Worm (Caenorhabditis elegans): Measurements from ENCODE around the gene rpb-4.
A peak's percentile ranks its signal among the peaks of the same experiment; 100 is the strongest.

rpb-4 gene

ce11 chrII:7374143-7374542 is at the start of gene rpb-4, which contains the start of gene mtch-1:
TSS of gene rpb-4 (plus strand) at chrII:7374495.
TSS of gene mtch-1 (minus strand) at chrII:7374166.
- TF ChIP-seq mxl-3 (GFP tag; optimal IDR thresholded peaks at IDR 0.05) (no peak), nhr-6 (tag; optimal IDR thresholded peaks at IDR 0.05) (peak; percentile 85), nhr-76 (tag; optimal IDR thresholded peaks at IDR 0.05) (no peak), R02D3.7 (tag; optimal IDR thresholded peaks at IDR 0.05) (no peak), F10B5.3 (tag; optimal IDR thresholded peaks at IDR 0.05) (no peak), Y75B8A.6 (GFP tag; IDR thresholded peaks at IDR 0.05) (no peak), nhr-28 (tag; optimal IDR thresholded peaks at IDR 0.05) (peak; percentile 11), skn-1 (tag; optimal IDR thresholded peaks at IDR 0.05) (no peak), pha-4 (GFP tag; IDR thresholded peaks at IDR 0.05) (no peak), pha-4 (tag; optimal IDR thresholded peaks at IDR 0.05) (peak; percentile 50), aha-1 (tag) (peak; percentile 81), dve-1 (tag; optimal IDR thresholded peaks at IDR 0.05; ENCODE audit: insufficient read depth) (peak; percentile 50), mep-1 (tag; optimal IDR thresholded peaks at IDR 0.05) (peak; percentile 66), mdl-1 (tag; optimal IDR thresholded peaks at IDR 0.05) (no peak), lin-1 (GFP tag; IDR thresholded peaks at IDR 0.05) (no peak), hlh-11 (tag; optimal IDR thresholded peaks at IDR 0.05) (no peak), fos-1 (tag; optimal IDR thresholded peaks at IDR 0.05) (no peak), lin-38 (GFP tag; IDR thresholded peaks at IDR 0.05) (no peak), mes-2 (tag; optimal IDR thresholded peaks at IDR 0.05; ENCODE audit: poor library complexity, severe bottlenecking) (peak; percentile 75), zag-1 (tag; optimal IDR thresholded peaks at IDR 0.05) (no peak), Y48G9A.11 (GFP tag; IDR thresholded peaks at IDR 0.05) (no peak), dpl-1 (GFP tag; optimal IDR thresholded peaks at IDR 0.05) (peak; percentile 34), daf-16 (GFP tag; optimal IDR thresholded peaks at IDR 0.05) (peak in 1 of 2 experiments; percentile 50), daf-16 (tag; optimal IDR thresholded peaks at IDR 0.05) (peak; percentile 93), T20F7.1 (GFP tag; optimal IDR thresholded peaks at IDR 0.05) (peak; percentile 30), fkh-10 (GFP tag; optimal IDR thresholded peaks at IDR 0.05) (no peak), rbr-2 (tag; optimal IDR thresholded peaks at IDR 0.05) (peak; percentile 13), pqm-1 (tag; optimal IDR thresholded peaks at IDR 0.05) (no peak), unc-130 (GFP tag; optimal IDR thresholded peaks at IDR 0.05) (peak; percentile 18), hlh-30 (tag; optimal IDR thresholded peaks at IDR 0.05; ENCODE audit: insufficient read depth) (peak; percentile 29), lsy-2 (tag; optimal IDR thresholded peaks at IDR 0.05) (peak in 1 of 2 experiments; percentile 62), attf-4 (tag; optimal IDR thresholded peaks at IDR 0.05) (no peak)

ce11 chrII:7325063-7325480 is 49.2 kb upstream of the rpb-4 start:
- TF ChIP-seq hif-1 (tag; optimal IDR thresholded peaks at IDR 0.05) (peak in 1 of 2 experiments; percentile 61), hmg-1.1 (GFP tag; IDR thresholded peaks at IDR 0.05) (no peak), ctbp-1 (GFP tag; IDR thresholded peaks at IDR 0.05) (peak; percentile 62), Y75B8A.6 (GFP tag; IDR thresholded peaks at IDR 0.05) (no peak), hlh-30 (tag; optimal IDR thresholded peaks at IDR 0.05; ENCODE audit: insufficient read depth) (peak; percentile 45), egl-27 (tag; optimal IDR thresholded peaks at IDR 0.05) (no peak), nhr-77 (tag; optimal IDR thresholded peaks at IDR 0.05) (no peak), fos-1 (tag; optimal IDR thresholded peaks at IDR 0.05) (no peak), ceh-20 (GFP tag; IDR thresholded peaks at IDR 0.05) (peak; percentile 48; the same call in 1 of the 2 replicates), madf-5 (GFP tag; IDR thresholded peaks at IDR 0.05) (no peak), mep-1 (tag; optimal IDR thresholded peaks at IDR 0.05) (peak; percentile 33), vab-7 (GFP tag; IDR thresholded peaks at IDR 0.05) (no peak), fkh-10 (GFP tag; optimal IDR thresholded peaks at IDR 0.05) (peak; percentile 50), dmd-6 (GFP tag; IDR thresholded peaks at IDR 0.05) (peak; percentile 29; the same call in 1 of the 2 replicates), php-3 (GFP tag; IDR thresholded peaks at IDR 0.05) (0 out of 2 replicates have a peak, but pooled peaks have one; percentile 7), mdl-1 (tag; optimal IDR thresholded peaks at IDR 0.05) (peak in 1 of 2 experiments; percentile 40), hlh-11 (tag; optimal IDR thresholded peaks at IDR 0.05) (peak; percentile 30), lsy-2 (tag; optimal IDR thresholded peaks at IDR 0.05) (peak in 1 of 2 experiments; percentile 53), nhr-11 (tag; optimal IDR thresholded peaks at IDR 0.05) (peak; percentile 19)

Data from whole organism, L4 larva.